Worm (Caenorhabditis elegans) whole organism, early embryonic: ENCODE data around the gene F13B12.4.

Experiments
- F13C5.2 ChIP-seq: sonication (generic microtip); optimal IDR thresholded peaks from 2 replicates; lab custom pipeline; 2017; ENCODE audit warnings: mild to moderate bottlenecking, missing genetic modification characterization, inconsistent platforms, missing compliant biosample characterization
- aly-1 ChIP-seq: sonication (generic microtip); optimal IDR thresholded peaks from 2 replicates; lab custom pipeline; 2016; ENCODE audit warnings: missing genetic modification characterization, missing compliant biosample characterization
- ama-1 ChIP-seq: fragments of 150-350 bp; optimal IDR thresholded peaks from 2 replicates; lab custom pipeline; 2014
- hmg-4 ChIP-seq: fragments of 200-800 bp; sonication (Bioruptor generic); optimal IDR thresholded peaks from 2 replicates; lab custom pipeline; 2018; ENCODE audit warnings: mild to moderate bottlenecking, missing genetic modification characterization, missing compliant biosample characterization
- pes-1 ChIP-seq: fragments of 200-800 bp; sonication (Bioruptor generic); IDR thresholded peaks from 2 replicates; pipeline ENCODE4 v1.3.6; 2022; ENCODE audit warnings: missing genetic modification reagents, missing genetic modification characterization, missing compliant biosample characterization
- scrt-1 ChIP-seq: fragments of 200-800 bp; sonication (Bioruptor generic); IDR thresholded peaks from 2 replicates; pipeline ENCODE4 v1.3.6; 2022; ENCODE audit warnings: missing genetic modification characterization, missing compliant biosample characterization
- sea-1 ChIP-seq: fragments of 200-800 bp; sonication (Bioruptor generic); conservative IDR thresholded peaks from 2 replicates; pipeline ENCODE4 v1.3.6; 2022; ENCODE audit warnings: missing genetic modification characterization, missing compliant biosample characterization
- tbx-37 ChIP-seq: fragments of 200-800 bp; sonication (Bioruptor generic); conservative IDR thresholded peaks from 2 replicates; pipeline ENCODE4 v1.3.6; 2022; ENCODE audit warnings: missing genetic modification reagents, missing genetic modification characterization, missing compliant biosample characterization

DNA sequence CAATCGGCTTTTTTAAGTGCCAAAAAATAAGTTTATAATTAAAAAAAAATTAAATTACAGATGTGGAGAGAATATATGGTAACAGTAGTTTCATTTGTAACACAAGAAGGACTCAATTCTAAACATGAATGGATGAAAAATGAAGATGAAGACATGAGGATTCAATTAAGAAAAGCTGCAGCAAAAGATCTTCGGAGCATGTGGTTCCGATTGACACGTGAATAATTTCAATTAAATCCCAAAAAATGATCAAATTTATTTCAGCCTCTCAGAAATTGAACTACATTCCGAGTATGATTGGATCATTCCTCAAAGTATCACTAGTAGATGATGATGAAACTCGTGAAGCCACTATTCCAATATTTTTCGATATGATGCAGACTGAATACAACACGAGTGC is 39.7 kb upstream of the F13B12.4 start:
- TF ChIP-seq scrt-1 (GFP tag; lab: Robert Waterston, UW), result no peak
- no peak for TF ChIP-seq hmg-4 (GFP tag; lab: Kevin White, UChicago)
- TF ChIP-seq ama-1 (lab: Kevin White, UChicago), result no peak
- TF ChIP-seq aly-1 (tag; lab: Kevin White, UChicago), result no peak
- TF ChIP-seq sea-1 (GFP tag; lab: Robert Waterston, UW), result no peak
- no peak for TF ChIP-seq F13C5.2 (tag; lab: Kevin White, UChicago)
- TF ChIP-seq tbx-37 (GFP tag; lab: Robert Waterston, UW), result no peak
- TF ChIP-seq pes-1 (GFP tag; lab: Robert Waterston, UW), result no peak
